Fruit fly (Drosophila melanogaster): ENCODE data around the gene CG32819.

- TF ChIP-seq CG7101 (tag; optimal IDR thresholded peaks at IDR 0.05): peak; percentile 52
- TF ChIP-seq CG11617 (GFP tag; optimal IDR thresholded peaks at IDR 0.05): peak; percentile 12
- TF ChIP-seq CG14711 (tag; optimal IDR thresholded peaks at IDR 0.05): no peak
- peak; percentile 79 for TF ChIP-seq bab1 (GFP tag; optimal IDR thresholded peaks at IDR 0.05)
- TF ChIP-seq CG12768 (GFP tag; optimal IDR thresholded peaks at IDR 0.05): no peak
- TF ChIP-seq cnc (optimal IDR thresholded peaks at IDR 0.05): no peak
- TF ChIP-seq tj (GFP tag; optimal IDR thresholded peaks at IDR 0.05): no peak
Measured at dm6 chrX:21631452-21631851, 10.5 kb upstream of the CG32819 start.
